In the genomic region with DNA sequence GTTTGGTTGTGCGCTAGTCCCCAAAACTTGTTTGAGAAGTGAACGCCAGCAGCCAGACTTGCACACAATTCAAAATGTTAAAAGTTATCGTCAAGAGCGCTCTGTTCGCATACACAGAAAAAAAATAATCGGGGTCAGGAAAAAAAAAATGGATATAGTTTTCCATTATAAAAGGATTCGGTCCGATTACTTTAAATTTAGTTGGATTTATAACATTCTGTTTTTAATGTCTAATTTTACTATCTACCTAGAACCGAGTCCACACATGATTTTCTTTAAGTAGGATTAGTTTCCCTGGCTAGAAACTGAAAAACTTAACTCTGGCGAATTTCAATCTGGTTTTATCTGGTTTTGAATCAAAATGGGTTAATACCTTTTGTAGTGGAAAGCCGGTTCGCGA, we compare ENCODE assay signal across 1 fruit fly cellular context.
TF ChIP-seq lines count a peak whose summit lies in the region.

No protein-coding gene starts in this region.

TF ChIP-seq in whole organism, embryonic, 481 proteins besides CTCF, POLR2A, EP300 and RAD21 (continued from another document):
- no peak for TF ChIP-seq CG13287 (GFP tag; IDR thresholded peaks at IDR 0.05; lab: Robert Waterston, UW; ENCODE audit: partially characterized antibody)
- no peak for TF ChIP-seq kah (GFP tag; optimal IDR thresholded peaks at IDR 0.05; lab: Kevin White, UChicago)
- no peak for TF ChIP-seq Scr (GFP tag; IDR thresholded peaks at IDR 0.05; lab: Robert Waterston, UW; ENCODE audit: partially characterized antibody)
- TF ChIP-seq Gug (GFP tag; IDR thresholded peaks at IDR 0.05; lab: Robert Waterston, UW), result no peak
- TF ChIP-seq en (GFP tag; optimal IDR thresholded peaks at IDR 0.05; lab: Kevin White, UChicago), result no peak
- TF ChIP-seq Myb (GFP tag; optimal IDR thresholded peaks at IDR 0.05; lab: Kevin White, UChicago), result no peak
- no peak for TF ChIP-seq Doc2 (GFP tag; IDR thresholded peaks at IDR 0.05; lab: Robert Waterston, UW)
- TF ChIP-seq CG17186 (GFP tag; optimal IDR thresholded peaks at IDR 0.05; lab: Kevin White, UChicago), result no peak
- TF ChIP-seq CG11723 (GFP tag; optimal IDR thresholded peaks at IDR 0.05; lab: Kevin White, UChicago), result no peak
- TF ChIP-seq mam (GFP tag; optimal IDR thresholded peaks at IDR 0.05; lab: Kevin White, UChicago), result peak; percentile 8
- TF ChIP-seq ttk (GFP tag; IDR thresholded peaks at IDR 0.05; lab: Robert Waterston, UW), result no peak
- TF ChIP-seq odd (GFP tag; optimal IDR thresholded peaks at IDR 0.05; lab: Kevin White, UChicago), result no peak
- no peak for TF ChIP-seq amos (GFP tag; IDR thresholded peaks at IDR 0.05; lab: Robert Waterston, UW; ENCODE audit: partially characterized antibody)
- no peak for TF ChIP-seq ssp (GFP tag; IDR thresholded peaks at IDR 0.05; lab: Robert Waterston, UW)
- TF ChIP-seq fd102C (GFP tag; optimal IDR thresholded peaks at IDR 0.05; lab: Kevin White, UChicago), result no peak
- TF ChIP-seq CG34422 (GFP tag; IDR thresholded peaks at IDR 0.05; lab: Robert Waterston, UW), result no peak
- TF ChIP-seq knrl (GFP tag; IDR thresholded peaks at IDR 0.05; lab: Robert Waterston, UW; ENCODE audit: partially characterized antibody), result no peak
- no peak for TF ChIP-seq lov (optimal IDR thresholded peaks at IDR 0.05; lab: Kevin White, UChicago)
- TF ChIP-seq lov (GFP tag; IDR thresholded peaks at IDR 0.05; lab: Robert Waterston, UW), result no peak
- no peak for TF ChIP-seq CG14710 (tag; optimal IDR thresholded peaks at IDR 0.05; lab: Kevin White, UChicago)
- TF ChIP-seq CG2889 (GFP tag; IDR thresholded peaks at IDR 0.05; lab: Robert Waterston, UW), result no peak
- TF ChIP-seq CG1832 (GFP tag; optimal IDR thresholded peaks at IDR 0.05; lab: Kevin White, UChicago), result no peak
- no peak for TF ChIP-seq CG10543 (GFP tag; optimal IDR thresholded peaks at IDR 0.05; lab: Kevin White, UChicago)
- no peak for TF ChIP-seq scrt (GFP tag; optimal IDR thresholded peaks at IDR 0.05; lab: Kevin White, UChicago)
- no peak for TF ChIP-seq H2.0 (GFP tag; IDR thresholded peaks at IDR 0.05; lab: Robert Waterston, UW)
- no peak for TF ChIP-seq CG4360 (GFP tag; IDR thresholded peaks at IDR 0.05; lab: Robert Waterston, UW)
- no peak for TF ChIP-seq gcm (GFP tag; optimal IDR thresholded peaks at IDR 0.05; lab: Kevin White, UChicago)
- TF ChIP-seq CG18599 (GFP tag; optimal IDR thresholded peaks at IDR 0.05; lab: Kevin White, UChicago), result peak; percentile 26
- no peak for TF ChIP-seq sim (GFP tag; IDR thresholded peaks at IDR 0.05; lab: Robert Waterston, UW)
- TF ChIP-seq E2f2 (GFP tag; IDR thresholded peaks at IDR 0.05; lab: Robert Waterston, UW), result 0 out of 2 replicates have a peak, but pooled peaks have one; percentile 13
- no peak for TF ChIP-seq HLH4C (GFP tag; IDR thresholded peaks at IDR 0.05; lab: Robert Waterston, UW; ENCODE audit: partially characterized antibody)
- no peak for TF ChIP-seq wdn (GFP tag; IDR thresholded peaks at IDR 0.05; lab: Robert Waterston, UW)
- TF ChIP-seq CG12391 (tag; optimal IDR thresholded peaks at IDR 0.05; lab: Kevin White, UChicago), result peak; percentile 29
- peak; percentile 37 for TF ChIP-seq CG15269 (tag; optimal IDR thresholded peaks at IDR 0.05; lab: Kevin White, UChicago)
- TF ChIP-seq sc (optimal IDR thresholded peaks at IDR 0.05; lab: Kevin White, UChicago), result no peak
- TF ChIP-seq sc (GFP tag; optimal IDR thresholded peaks at IDR 0.05; lab: Kevin White, UChicago), result no peak
- 0 out of 2 replicates have a peak, but pooled peaks have one; percentile 37 for TF ChIP-seq chm (GFP tag; IDR thresholded peaks at IDR 0.05; lab: Robert Waterston, UW)
- TF ChIP-seq slp2 (GFP tag; optimal IDR thresholded peaks at IDR 0.05; lab: Kevin White, UChicago), result no peak
- no peak; the same call in 1 of the 2 replicates for TF ChIP-seq lmd (GFP tag; IDR thresholded peaks at IDR 0.05; lab: Robert Waterston, UW)
- TF ChIP-seq gem (tag; optimal IDR thresholded peaks at IDR 0.05; lab: Kevin White, UChicago), result peak; percentile 64
- TF ChIP-seq caup (GFP tag; optimal IDR thresholded peaks at IDR 0.05; lab: Kevin White, UChicago; ENCODE audit: severe bottlenecking), result no peak
- TF ChIP-seq Ravus (GFP tag; IDR thresholded peaks at IDR 0.05; lab: Robert Waterston, UW), result no peak
- TF ChIP-seq CG5245 (GFP tag; optimal IDR thresholded peaks at IDR 0.05; lab: Kevin White, UChicago), result no peak
- peak; percentile 13 for TF ChIP-seq Meics (GFP tag; optimal IDR thresholded peaks at IDR 0.05; lab: Kevin White, UChicago)
- TF ChIP-seq ab (GFP tag; optimal IDR thresholded peaks at IDR 0.05; lab: Kevin White, UChicago), result no peak
- TF ChIP-seq hth (optimal IDR thresholded peaks at IDR 0.05; lab: Kevin White, UChicago), result no peak
- TF ChIP-seq sob (GFP tag; IDR thresholded peaks at IDR 0.05; lab: Robert Waterston, UW), result no peak
- TF ChIP-seq Dll (GFP tag; IDR thresholded peaks at IDR 0.05; lab: Robert Waterston, UW; ENCODE audit: partially characterized antibody), result no peak
- TF ChIP-seq CG1792 (GFP tag; optimal IDR thresholded peaks at IDR 0.05; lab: Kevin White, UChicago), result no peak
- no peak for TF ChIP-seq inv (GFP tag; IDR thresholded peaks at IDR 0.05; lab: Robert Waterston, UW; ENCODE audit: partially characterized antibody)
- no peak for TF ChIP-seq eve (GFP tag; optimal IDR thresholded peaks at IDR 0.05; lab: Kevin White, UChicago)
- TF ChIP-seq Dip3 (GFP tag; optimal IDR thresholded peaks at IDR 0.05; lab: Kevin White, UChicago), result no peak
- TF ChIP-seq CG9797 (GFP tag; optimal IDR thresholded peaks at IDR 0.05; lab: Kevin White, UChicago), result no peak
- no peak for TF ChIP-seq corto (GFP tag; optimal IDR thresholded peaks at IDR 0.05; lab: Kevin White, UChicago)
- TF ChIP-seq zfh2 (GFP tag; optimal IDR thresholded peaks at IDR 0.05; lab: Kevin White, UChicago), result no peak
- no peak for TF ChIP-seq gce (GFP tag; IDR thresholded peaks at IDR 0.05; lab: Robert Waterston, UW)
- no peak; the same call in 2 of the 3 replicates for TF ChIP-seq tgo (GFP tag; IDR thresholded peaks at IDR 0.05; lab: Robert Waterston, UW)
- no peak for TF ChIP-seq CG7745 (tag; optimal IDR thresholded peaks at IDR 0.05; lab: Kevin White, UChicago)
- no peak for TF ChIP-seq ems (GFP tag; optimal IDR thresholded peaks at IDR 0.05; lab: Kevin White, UChicago)
- TF ChIP-seq Atf6 (GFP tag; IDR thresholded peaks at IDR 0.05; lab: Robert Waterston, UW), result peak; percentile 25; the same call in 1 of the 2 replicates
- peak; percentile 41 for TF ChIP-seq CG13424 (tag; optimal IDR thresholded peaks at IDR 0.05; lab: Kevin White, UChicago)
- TF ChIP-seq CG3838 (GFP tag; optimal IDR thresholded peaks at IDR 0.05; lab: Kevin White, UChicago), result no peak
- no peak for TF ChIP-seq CG34376 (GFP tag; optimal IDR thresholded peaks at IDR 0.05; lab: Kevin White, UChicago)
- no peak for TF ChIP-seq CG15601 (tag; optimal IDR thresholded peaks at IDR 0.05; lab: Kevin White, UChicago)
- TF ChIP-seq MTF-1 (GFP tag; optimal IDR thresholded peaks at IDR 0.05; lab: Kevin White, UChicago; ENCODE audit: borderline replicate concordance), result no peak
- TF ChIP-seq CG1603 (tag; optimal IDR thresholded peaks at IDR 0.05; lab: Kevin White, UChicago), result no peak
- peak; percentile 12 for TF ChIP-seq CG6813 (GFP tag; optimal IDR thresholded peaks at IDR 0.05; lab: Kevin White, UChicago)
- TF ChIP-seq CG14050 (GFP tag; IDR thresholded peaks at IDR 0.05; lab: Robert Waterston, UW), result no peak
- no peak for TF ChIP-seq Aef1 (GFP tag; IDR thresholded peaks at IDR 0.05; lab: Robert Waterston, UW)
- TF ChIP-seq Awh (GFP tag; IDR thresholded peaks at IDR 0.05; lab: Robert Waterston, UW), result no peak
- TF ChIP-seq CG5180 (GFP tag; optimal IDR thresholded peaks at IDR 0.05; lab: Kevin White, UChicago), result peak; percentile 59
- no peak for TF ChIP-seq Bteb2 (GFP tag; optimal IDR thresholded peaks at IDR 0.05; lab: Kevin White, UChicago)
- TF ChIP-seq emc (GFP tag; optimal IDR thresholded peaks at IDR 0.05; lab: Kevin White, UChicago), result no peak
- no peak for TF ChIP-seq toy (GFP tag; IDR thresholded peaks at IDR 0.05; lab: Robert Waterston, UW)
- TF ChIP-seq bcd (GFP tag; optimal IDR thresholded peaks at IDR 0.05; lab: Kevin White, UChicago), result peak; percentile 14
- TF ChIP-seq Antp (GFP tag; optimal IDR thresholded peaks at IDR 0.05; lab: Kevin White, UChicago), result no peak
- TF ChIP-seq CG3065 (GFP tag; optimal IDR thresholded peaks at IDR 0.05; lab: Kevin White, UChicago), result no peak
- no peak for TF ChIP-seq aop (GFP tag; IDR thresholded peaks at IDR 0.05; lab: Robert Waterston, UW)
- TF ChIP-seq ewg (GFP tag; optimal IDR thresholded peaks at IDR 0.05; lab: Kevin White, UChicago), result no peak
- no peak for TF ChIP-seq CG15011 (GFP tag; optimal IDR thresholded peaks at IDR 0.05; lab: Kevin White, UChicago)
- TF ChIP-seq CG18619 (GFP tag; optimal IDR thresholded peaks at IDR 0.05; lab: Kevin White, UChicago), result no peak
- TF ChIP-seq ash1 (GFP tag; optimal IDR thresholded peaks at IDR 0.05; lab: Kevin White, UChicago), result no peak
- TF ChIP-seq CrebB (tag; optimal IDR thresholded peaks at IDR 0.05; lab: Kevin White, UChicago), result no peak
- TF ChIP-seq pan (optimal IDR thresholded peaks at IDR 0.05; lab: Kevin White, UChicago), result no peak
- TF ChIP-seq pan (GFP tag; optimal IDR thresholded peaks at IDR 0.05 in 1 of 2, IDR thresholded peaks at IDR 0.05 in 1 of 2), result no peak
- peak; percentile 83 for TF ChIP-seq sens (GFP tag; lab: Kevin White, UChicago)
- TF ChIP-seq bowl (GFP tag; IDR thresholded peaks at IDR 0.05; lab: Robert Waterston, UW), result no peak
- TF ChIP-seq dati (GFP tag; IDR thresholded peaks at IDR 0.05; lab: Robert Waterston, UW), result no peak
- peak; percentile 23 for TF ChIP-seq Blimp-1 (GFP tag; optimal IDR thresholded peaks at IDR 0.05; lab: Kevin White, UChicago)
- TF ChIP-seq CG14014 (GFP tag; IDR thresholded peaks at IDR 0.05; lab: Robert Waterston, UW), result peak; percentile 59; the same call in 1 of the 2 replicates
- no peak for TF ChIP-seq CG13123 (GFP tag; optimal IDR thresholded peaks at IDR 0.05; lab: Kevin White, UChicago)
- no peak for TF ChIP-seq Vsx1 (GFP tag; optimal IDR thresholded peaks at IDR 0.05; lab: Kevin White, UChicago)
- TF ChIP-seq Atf3 (GFP tag; optimal IDR thresholded peaks at IDR 0.05; lab: Kevin White, UChicago), result no peak
- TF ChIP-seq slou (GFP tag; optimal IDR thresholded peaks at IDR 0.05; lab: Kevin White, UChicago), result no peak
- no peak for TF ChIP-seq Usf (GFP tag; optimal IDR thresholded peaks at IDR 0.05; lab: Kevin White, UChicago)
- no peak for TF ChIP-seq Dp (GFP tag; optimal IDR thresholded peaks at IDR 0.05; lab: Kevin White, UChicago)
- TF ChIP-seq danr (GFP tag; IDR thresholded peaks at IDR 0.05; lab: Robert Waterston, UW), result no peak
- TF ChIP-seq bbx (GFP tag; IDR thresholded peaks at IDR 0.05; lab: Robert Waterston, UW; ENCODE audit: partially characterized antibody), result no peak
- no peak for TF ChIP-seq ranshi (GFP tag; IDR thresholded peaks at IDR 0.05; lab: Robert Waterston, UW)
- TF ChIP-seq CG17912 (GFP tag; optimal IDR thresholded peaks at IDR 0.05; lab: Kevin White, UChicago), result no peak
TF ChIP-seq in whole organism, embryonic: peak in this region for 68.
